Fruit fly (Drosophila melanogaster) whole organism, embryonic: Measurements from ENCODE around the gene CG44008.
A peak's percentile ranks its signal among the peaks of the same experiment; 100 is the strongest.

Experiments
- Aef1 ChIP-seq: fragments of 200-800 bp; sonication (Bioruptor generic); IDR thresholded peaks from 3 replicates; pipeline ENCODE4 v1.3.6; 2022; ENCODE audit warnings: missing biosample characterization, missing genetic modification characterization
- Atf-2 ChIP-seq: fragments of 200-800 bp; sonication (Bioruptor generic); optimal IDR thresholded peaks from 2 replicates; lab custom pipeline; 2016; ENCODE audit warnings: missing biosample characterization, missing genetic modification characterization
- B-H1 ChIP-seq: fragments of 200-800 bp; sonication (Bioruptor generic); IDR thresholded peaks from 3 replicates; pipeline ENCODE4 v1.3.6; 2022; ENCODE audit warnings: missing biosample characterization, missing genetic modification characterization
- C15 ChIP-seq: fragments of 200-800 bp; sonication (Bioruptor generic); IDR thresholded peaks from 3 replicates; pipeline ENCODE4 v1.3.6; 2022; ENCODE audit warnings: missing biosample characterization, missing genetic modification characterization
- CG10274 ChIP-seq: fragments of 200-800 bp; sonication (Bioruptor generic); optimal IDR thresholded peaks from 3 replicates; lab custom pipeline; 2017; ENCODE audit warnings: missing biosample characterization, mild to moderate bottlenecking, missing genetic modification characterization
- CG10431 ChIP-seq: fragments of 200-800 bp; sonication (Bioruptor generic); optimal IDR thresholded peaks from 3 replicates; lab custom pipeline; 2018; ENCODE audit warnings: missing biosample characterization, mild to moderate bottlenecking, missing genetic modification characterization
- CG11247 ChIP-seq: fragments of 200-800 bp; sonication (Bioruptor generic); IDR thresholded peaks from 2 replicates; pipeline ENCODE4 v1.3.6; 2022; ENCODE audit warnings: missing biosample characterization, missing genetic modification characterization
- CG11398 ChIP-seq: fragments of 200-800 bp; sonication (Bioruptor generic); optimal IDR thresholded peaks from 2 replicates; lab custom pipeline; 2016; ENCODE audit warnings: missing biosample characterization, missing genetic modification characterization
- CG11456 ChIP-seq: fragments of 200-800 bp; sonication (Bioruptor generic); IDR thresholded peaks from 3 replicates; pipeline ENCODE4 v1.3.6; 2022; ENCODE audit warnings: missing biosample characterization, missing genetic modification characterization
- CG13123 ChIP-seq: fragments of 200-800 bp; sonication (Bioruptor generic); optimal IDR thresholded peaks from 2 replicates; lab custom pipeline; 2016; ENCODE audit warnings: missing biosample characterization, missing genetic modification characterization
- CG15011 ChIP-seq: fragments of 200-800 bp; sonication (Bioruptor generic); optimal IDR thresholded peaks from 3 replicates; lab custom pipeline; 2018; ENCODE audit warnings: missing biosample characterization, mild to moderate bottlenecking, missing genetic modification characterization
- CG16813 ChIP-seq: fragments of 200-800 bp; sonication (Bioruptor generic); IDR thresholded peaks from 3 replicates; pipeline ENCODE4 v1.3.6; 2022; ENCODE audit warnings: missing biosample characterization, missing genetic modification characterization; ENCODE audit not compliant: partially characterized antibody
- CG17359 ChIP-seq: fragments of 200-800 bp; sonication (Bioruptor generic); optimal IDR thresholded peaks from 3 replicates; lab custom pipeline; 2018; ENCODE audit warnings: missing biosample characterization, mild to moderate bottlenecking, missing genetic modification characterization, moderate library complexity
- CG1832 ChIP-seq: fragments of 200-800 bp; sonication (Bioruptor generic); optimal IDR thresholded peaks from 2 replicates; lab custom pipeline; 2017; ENCODE audit warnings: missing biosample characterization, mild to moderate bottlenecking, missing genetic modification characterization, inconsistent platforms
- CG30403 ChIP-seq: fragments of 200-800 bp; sonication (Bioruptor generic); optimal IDR thresholded peaks from 3 replicates; lab custom pipeline; 2016; ENCODE audit warnings: missing biosample characterization, missing genetic modification characterization
- CG30431 ChIP-seq: fragments of 200-800 bp; sonication (Bioruptor generic); optimal IDR thresholded peaks from 2 replicates; lab custom pipeline; 2017; ENCODE audit warnings: missing biosample characterization, missing genetic modification characterization
- CG31388 ChIP-seq: fragments of 200-800 bp; sonication (Bioruptor generic); optimal IDR thresholded peaks from 2 replicates; lab custom pipeline; 2016; ENCODE audit warnings: missing biosample characterization, missing genetic modification characterization
- CG4730 ChIP-seq: fragments of 200-800 bp; sonication (Bioruptor generic); IDR thresholded peaks from 2 replicates; pipeline ENCODE4 v1.3.6; 2022; ENCODE audit warnings: missing biosample characterization, missing genetic modification characterization
- CG9932 ChIP-seq: fragments of 200-800 bp; sonication (Bioruptor generic); IDR thresholded peaks from 2 replicates; pipeline ENCODE4 v1.3.6; 2022; ENCODE audit warnings: missing biosample characterization, missing genetic modification characterization
- Camta ChIP-seq: fragments of 200-800 bp; sonication (Bioruptor generic); optimal IDR thresholded peaks from 2 replicates; lab custom pipeline; 2016; ENCODE audit warnings: missing biosample characterization, missing genetic modification characterization
- Dad ChIP-seq: fragments of 200-800 bp; sonication (Bioruptor generic); optimal IDR thresholded peaks from 3 replicates; lab custom pipeline; 2016; ENCODE audit warnings: missing biosample characterization, missing genetic modification characterization
- Deaf1 ChIP-seq: fragments of 200-800 bp; optimal IDR thresholded peaks from 3 replicates; lab custom pipeline; 2019; ENCODE audit warnings: missing biosample characterization, mild to moderate bottlenecking, missing genetic modification characterization, moderate library complexity
- Eip74EF ChIP-seq, 2 experiments: fragments of 200-800 bp in 1 of 2; fragments of >200 bp in 1 of 2; sonication (Bioruptor generic) in 1 of 2; optimal IDR thresholded peaks; 2 replicates each; lab custom pipeline; 2017 to 2019; ENCODE audit warnings: missing biosample characterization in 2 of 2, missing genetic modification characterization in 2 of 2, mild to moderate bottlenecking in 1 of 2, moderate library complexity in 1 of 2
- HLH4C ChIP-seq: fragments of 200-800 bp; sonication (Bioruptor generic); IDR thresholded peaks from 3 replicates; pipeline ENCODE4 v1.3.6; 2022; ENCODE audit warnings: missing biosample characterization, missing genetic modification characterization; ENCODE audit not compliant: partially characterized antibody
- Mad ChIP-seq: fragments of 200-800 bp; sonication (Bioruptor generic); optimal IDR thresholded peaks from 2 replicates; lab custom pipeline; 2016; ENCODE audit warnings: missing biosample characterization, missing genetic modification characterization
- Ptx1 ChIP-seq: fragments of 200-800 bp; sonication (Bioruptor generic); IDR thresholded peaks from 2 replicates; pipeline ENCODE4 v1.3.6; 2022; ENCODE audit warnings: missing biosample characterization, missing genetic modification characterization
- Vsx1 ChIP-seq: fragments of 200-800 bp; sonication (Bioruptor generic); optimal IDR thresholded peaks from 2 replicates; lab custom pipeline; 2017; ENCODE audit warnings: missing biosample characterization, mild to moderate bottlenecking, missing genetic modification characterization, missing genetic modification reagents
- chm ChIP-seq: fragments of 200-800 bp; sonication (Bioruptor generic); IDR thresholded peaks from 2 replicates; pipeline ENCODE4 v1.3.6; 2022; ENCODE audit warnings: missing biosample characterization, missing genetic modification characterization
- crc ChIP-seq: fragments of 200-800 bp; sonication (Bioruptor generic); optimal IDR thresholded peaks from 2 replicates; lab custom pipeline; 2016; ENCODE audit warnings: missing biosample characterization, missing genetic modification characterization
- crol ChIP-seq: fragments of 200-800 bp; sonication (Bioruptor generic); IDR thresholded peaks from 2 replicates; pipeline ENCODE4 v1.3.6; 2022; ENCODE audit warnings: missing biosample characterization, missing genetic modification characterization
- dm ChIP-seq: fragments of 200-800 bp; sonication (Bioruptor generic); optimal IDR thresholded peaks from 3 replicates; lab custom pipeline; 2016; ENCODE audit warnings: missing biosample characterization, missing genetic modification characterization
- eve ChIP-seq, 2 experiments: fragments of >200 bp; optimal IDR thresholded peaks; 2 replicates each; lab custom pipeline; 2017; ENCODE audit warnings: missing biosample characterization in 2 of 2, missing genetic modification characterization in 2 of 2
- ewg ChIP-seq: fragments of 200-800 bp; sonication (Bioruptor generic); optimal IDR thresholded peaks from 3 replicates; lab custom pipeline; 2017; ENCODE audit warnings: mild to moderate bottlenecking, missing biosample characterization, missing genetic modification reagents, missing genetic modification characterization
- fd102C ChIP-seq: fragments of 200-800 bp; sonication (Bioruptor generic); optimal IDR thresholded peaks from 2 replicates; lab custom pipeline; 2018; ENCODE audit warnings: missing biosample characterization, mild to moderate bottlenecking, missing genetic modification characterization, moderate library complexity
- fd3F ChIP-seq: fragments of 200-800 bp; sonication (Bioruptor generic); optimal IDR thresholded peaks from 2 replicates; lab custom pipeline; 2018; ENCODE audit warnings: missing biosample characterization, mild to moderate bottlenecking, missing genetic modification characterization, moderate library complexity
- gcm ChIP-seq: fragments of 200-800 bp; sonication (Bioruptor generic); optimal IDR thresholded peaks from 2 replicates; lab custom pipeline; 2019; ENCODE audit warnings: missing biosample characterization, mild to moderate bottlenecking, missing genetic modification characterization, moderate library complexity
- gem ChIP-seq: fragments of 200-800 bp; sonication (Bioruptor generic); optimal IDR thresholded peaks from 2 replicates; lab custom pipeline; 2019; ENCODE audit warnings: missing biosample characterization, mild to moderate bottlenecking, missing genetic modification characterization, moderate library complexity
- gsb-n ChIP-seq: fragments of 200-800 bp; sonication (Bioruptor generic); optimal IDR thresholded peaks from 3 replicates; lab custom pipeline; 2018; ENCODE audit warnings: missing biosample characterization, mild to moderate bottlenecking, missing genetic modification characterization
- gt ChIP-seq: fragments of 200-800 bp; sonication (Bioruptor generic); IDR thresholded peaks from 2 replicates; pipeline ENCODE4 v1.3.6; 2022; ENCODE audit warnings: missing biosample characterization, missing genetic modification characterization
- h ChIP-seq: fragments of >200 bp; optimal IDR thresholded peaks from 2 replicates; lab custom pipeline; 2017
- nau ChIP-seq: fragments of 200-800 bp; sonication (Bioruptor generic); optimal IDR thresholded peaks from 3 replicates; lab custom pipeline; 2017; ENCODE audit warnings: missing biosample characterization, mild to moderate bottlenecking, missing genetic modification characterization, missing genetic modification reagents
- nmo ChIP-seq: fragments of 200-800 bp; sonication (Bioruptor generic); optimal IDR thresholded peaks from 2 replicates; lab custom pipeline; 2018; ENCODE audit warnings: missing biosample characterization, mild to moderate bottlenecking, missing genetic modification characterization, moderate library complexity
- pho ChIP-seq: fragments of 200-800 bp; sonication (Bioruptor generic); optimal IDR thresholded peaks from 2 replicates; lab custom pipeline; 2016; ENCODE audit warnings: missing biosample characterization, missing genetic modification characterization
- pzg ChIP-seq: fragments of 200-800 bp; sonication (Bioruptor generic); optimal IDR thresholded peaks from 3 replicates; lab custom pipeline; 2018; ENCODE audit warnings: missing biosample characterization, mild to moderate bottlenecking, missing genetic modification characterization, moderate library complexity
- sd ChIP-seq: fragments of 200-800 bp; sonication (Bioruptor generic); optimal IDR thresholded peaks from 3 replicates; lab custom pipeline; 2018; ENCODE audit warnings: missing biosample characterization, mild to moderate bottlenecking, missing genetic modification characterization, moderate library complexity
- sima ChIP-seq: fragments of 200-800 bp; sonication (Bioruptor generic); optimal IDR thresholded peaks from 2 replicates; lab custom pipeline; 2016; ENCODE audit warnings: missing biosample characterization, missing genetic modification characterization
- so ChIP-seq: fragments of 200-800 bp; sonication (Bioruptor generic); IDR thresholded peaks from 3 replicates; pipeline ENCODE4 v1.3.6; 2022; ENCODE audit warnings: missing biosample characterization, missing genetic modification characterization
- stc ChIP-seq: fragments of 200-800 bp; sonication (Bioruptor generic); IDR thresholded peaks from 2 replicates; pipeline ENCODE4 v1.3.6; 2022; ENCODE audit warnings: missing biosample characterization, missing genetic modification characterization
- tio ChIP-seq: fragments of 200-800 bp; sonication (Bioruptor generic); optimal IDR thresholded peaks from 2 replicates; lab custom pipeline; 2017; ENCODE audit warnings: missing biosample characterization, missing genetic modification characterization, inconsistent platforms
- wek ChIP-seq: fragments of 200-800 bp; sonication (Bioruptor generic); optimal IDR thresholded peaks from 3 replicates; lab custom pipeline; 2018; ENCODE audit warnings: missing biosample characterization, mild to moderate bottlenecking, missing genetic modification characterization, moderate library complexity

CG44008 gene

dm6 chr2L:11808702-11809583 is 33.3 kb downstream of the CG44008 start, which contains the start of gene crol (continued):
- TF ChIP-seq tio (no peak), CG13123 (GFP tag; lab: Kevin White, UChicago) (no peak), CG10431 (GFP tag; lab: Kevin White, UChicago) (no peak), gcm (GFP tag; lab: Kevin White, UChicago) (peak; percentile 40), h (no peak), Vsx1 (no peak), Aef1 (no peak), crol (peak; percentile 100), CG11456 (GFP tag; lab: Robert Waterston, UW) (peak; percentile 33; the same call in 1 of the 3 replicates), HLH4C (GFP tag; lab: Robert Waterston, UW) (peak; percentile 80), gem (tag; lab: Kevin White, UChicago) (no peak), gsb-n (tag; lab: Kevin White, UChicago) (no peak), CG10274 (GFP tag; lab: Kevin White, UChicago) (no peak), B-H1 (GFP tag; lab: Robert Waterston, UW) (no peak), stc (no peak), Ptx1 (GFP tag; lab: Robert Waterston, UW) (no peak), sd (tag; lab: Kevin White, UChicago) (no peak), ewg (GFP tag; lab: Kevin White, UChicago) (no peak), wek (GFP tag; lab: Kevin White, UChicago) (no peak), Mad (no peak), CG1832 (GFP tag; lab: Kevin White, UChicago) (peak; percentile 11), dm (no peak), Deaf1 (peak; percentile 93), CG30403 (GFP tag; lab: Kevin White, UChicago) (peak; percentile 10), Atf-2 (GFP tag; lab: Kevin White, UChicago) (no peak), nau (GFP tag; lab: Kevin White, UChicago) (peak; percentile 13), pho (no peak), CG30431 (no peak), fd102C (GFP tag; lab: Kevin White, UChicago) (no peak), Camta (no peak), gt (no peak), CG17359 (tag; lab: Kevin White, UChicago) (no peak), CG11398 (no peak), Dad (peak; percentile 15), CG16813 (GFP tag; lab: Robert Waterston, UW) (peak; percentile 86), CG4730 (GFP tag; lab: Robert Waterston, UW) (no peak), nmo (GFP tag; lab: Kevin White, UChicago) (peak; percentile 50), eve (GFP tag; optimal IDR thresholded peaks at IDR 0.05; lab: Kevin White, UChicago) (no peak), sima (GFP tag; lab: Kevin White, UChicago) (no peak), Eip74EF (GFP tag; optimal IDR thresholded peaks at IDR 0.05; lab: Kevin White, UChicago) (no peak), CG31388 (GFP tag; lab: Kevin White, UChicago) (no peak), chm (GFP tag; lab: Robert Waterston, UW) (peak; percentile 68), CG15011 (no peak), CG11247 (GFP tag; lab: Robert Waterston, UW) (no peak), pzg (peak; percentile 81), crc (GFP tag; lab: Kevin White, UChicago) (no peak), CG9932 (GFP tag; lab: Robert Waterston, UW) (peak; percentile 59), so (0 out of 3 replicates have a peak, but pooled peaks have one; percentile 15), C15 (GFP tag; lab: Robert Waterston, UW) (no peak), fd3F (GFP tag; lab: Kevin White, UChicago) (no peak)
